Worm (Caenorhabditis elegans): Measurements from ENCODE around the gene vpat-1.

The vpat-1 gene

ce11 chrX:1005026-1005425, 41.0 kb downstream of the vpat-1 start:
- TF ChIP-seq bed-1 (GFP tag; IDR thresholded peaks at IDR 0.05) (no peak), madf-6 (GFP tag; IDR thresholded peaks at IDR 0.05) (no peak), C17E4.6 (GFP tag; IDR thresholded peaks at IDR 0.05) (no peak), ekl-4 (GFP tag; IDR thresholded peaks at IDR 0.05) (no peak), zfh-2 (GFP tag; conservative IDR thresholded peaks at IDR 0.05) (no peak), hsf-1 (GFP tag; IDR thresholded peaks at IDR 0.05) (no peak), snpc-3.4 (tag; optimal IDR thresholded peaks at IDR 0.05) (no peak), F57A8.1 (GFP tag; optimal IDR thresholded peaks at IDR 0.05) (no peak), Y53F4B.3 (GFP tag; IDR thresholded peaks at IDR 0.05) (no peak), hlh-26 (GFP tag; conservative IDR thresholded peaks at IDR 0.05) (no peak), cebp-2 (GFP tag; IDR thresholded peaks at IDR 0.05) (no peak), dpff-1 (tag; optimal IDR thresholded peaks at IDR 0.05) (no peak)

- TF ChIP-seq C17E4.6 (GFP tag; IDR thresholded peaks at IDR 0.05): no peak
- TF ChIP-seq zfh-2 (GFP tag; conservative IDR thresholded peaks at IDR 0.05): no peak
- TF ChIP-seq B0035.1 (tag; optimal IDR thresholded peaks at IDR 0.05): no peak
- TF ChIP-seq nhr-179 (tag; optimal IDR thresholded peaks at IDR 0.05): no peak
- no peak for TF ChIP-seq mcd-1 (GFP tag; IDR thresholded peaks at IDR 0.05)
- TF ChIP-seq snpc-4 (GFP tag; optimal IDR thresholded peaks at IDR 0.05): no peak
- no peak for TF ChIP-seq snpc-4 (tag; optimal IDR thresholded peaks at IDR 0.05)
- TF ChIP-seq ceh-100 (GFP tag; IDR thresholded peaks at IDR 0.05): no peak
- no peak for TF ChIP-seq rec-8 (tag; optimal IDR thresholded peaks at IDR 0.05)
- no peak for TF ChIP-seq efl-1 (GFP tag; optimal IDR thresholded peaks at IDR 0.05)
- TF ChIP-seq fkh-3 (tag; optimal IDR thresholded peaks at IDR 0.05): no peak
- TF ChIP-seq ztf-3 (GFP tag; optimal IDR thresholded peaks at IDR 0.05): no peak
- TF ChIP-seq nhr-120 (GFP tag; IDR thresholded peaks at IDR 0.05): no peak
- TF ChIP-seq aptf-3 (GFP tag; IDR thresholded peaks at IDR 0.05): no peak
- TF ChIP-seq nfya-1 (tag; optimal IDR thresholded peaks at IDR 0.05; ENCODE audit: borderline replicate concordance, insufficient read depth): no peak
- no peak for TF ChIP-seq sea-2 (GFP tag; IDR thresholded peaks at IDR 0.05)
- TF ChIP-seq Y79H2A.3 (GFP tag; conservative IDR thresholded peaks at IDR 0.05): no peak
- no peak for TF ChIP-seq T07F8.4 (tag; optimal IDR thresholded peaks at IDR 0.05)
- no peak for TF ChIP-seq mxl-1 (tag; optimal IDR thresholded peaks at IDR 0.05)
These were observed 42.0 kb downstream of the vpat-1 start, which contains the start of gene cutl-21 for ce11 chrX:1004037-1004436. TSS of gene cutl-21 (plus strand) at chrX:1004337.

- no peak for TF ChIP-seq unc-62 (GFP tag; optimal IDR thresholded peaks at IDR 0.05)
- no peak for TF ChIP-seq madf-10 (tag; optimal IDR thresholded peaks at IDR 0.05)
- no peak for TF ChIP-seq ztf-18 (tag; optimal IDR thresholded peaks at IDR 0.05)
- no peak for TF ChIP-seq F22D6.2 (tag; optimal IDR thresholded peaks at IDR 0.05)
- TF ChIP-seq ztf-25 (GFP tag; IDR thresholded peaks at IDR 0.05): no peak
- TF ChIP-seq ceh-58 (GFP tag; IDR thresholded peaks at IDR 0.05): no peak
- TF ChIP-seq lin-40 (tag; optimal IDR thresholded peaks at IDR 0.05): no peak
- no peak for TF ChIP-seq nfyb-1 (GFP tag; IDR thresholded peaks at IDR 0.05)
- TF ChIP-seq nhr-90 (tag; optimal IDR thresholded peaks at IDR 0.05): no peak
- TF ChIP-seq snpc-1.3 (tag; optimal IDR thresholded peaks at IDR 0.05; ENCODE audit: insufficient read depth): no peak
- no peak for TF ChIP-seq ztf-6 (GFP tag; IDR thresholded peaks at IDR 0.05)
- no peak for TF ChIP-seq aptf-2 (GFP tag; conservative IDR thresholded peaks at IDR 0.05)
- TF ChIP-seq dpff-1 (tag; optimal IDR thresholded peaks at IDR 0.05): no peak
- no peak for TF ChIP-seq lin-35 (GFP tag; optimal IDR thresholded peaks at IDR 0.05)
These were observed 51.3 kb downstream of the vpat-1 start for ce11 chrX:994678-995077.
